Fruit fly (Drosophila melanogaster) whole organism, embryonic: ENCODE data around the gene net.

Experiments
- B-H1 ChIP-seq: fragments of 200-800 bp; sonication (Bioruptor generic); IDR thresholded peaks from 3 replicates; pipeline ENCODE4 v1.3.6; 2022; ENCODE audit warnings: missing biosample characterization, missing genetic modification characterization
- CG11456 ChIP-seq: fragments of 200-800 bp; sonication (Bioruptor generic); IDR thresholded peaks from 3 replicates; pipeline ENCODE4 v1.3.6; 2022; ENCODE audit warnings: missing biosample characterization, missing genetic modification characterization
- CG12104 ChIP-seq: fragments of 200-800 bp; sonication (Bioruptor generic); optimal IDR thresholded peaks from 3 replicates; lab custom pipeline; 2016; ENCODE audit warnings: missing biosample characterization, missing genetic modification characterization
- CG12155 ChIP-seq: fragments of 200-800 bp; sonication (Bioruptor generic); optimal IDR thresholded peaks from 3 replicates; lab custom pipeline; 2016; ENCODE audit warnings: missing biosample characterization, missing genetic modification characterization
- CG17186 ChIP-seq: fragments of 200-800 bp; sonication (Bioruptor generic); optimal IDR thresholded peaks from 3 replicates; lab custom pipeline; 2017; ENCODE audit warnings: missing biosample characterization, missing genetic modification reagents, missing genetic modification characterization
- CG2202 ChIP-seq: fragments of 200-800 bp; sonication (Bioruptor generic); optimal IDR thresholded peaks from 2 replicates; lab custom pipeline; 2018; ENCODE audit warnings: missing biosample characterization, mild to moderate bottlenecking, missing genetic modification characterization
- CG2875 ChIP-seq: fragments of 200-800 bp; sonication (Bioruptor generic); optimal IDR thresholded peaks from 2 replicates; lab custom pipeline; 2017; ENCODE audit warnings: missing biosample characterization, mild to moderate bottlenecking, missing genetic modification characterization, missing genetic modification reagents
- CG31224 ChIP-seq: fragments of 200-800 bp; sonication (Bioruptor generic); IDR thresholded peaks from 2 replicates; pipeline ENCODE4 v1.3.6; 2022; ENCODE audit warnings: missing biosample characterization, missing genetic modification characterization
- CG3163 ChIP-seq: fragments of 200-800 bp; sonication (Bioruptor generic); optimal IDR thresholded peaks from 3 replicates; lab custom pipeline; 2016; ENCODE audit warnings: missing biosample characterization, missing genetic modification characterization
- CG33557 ChIP-seq: fragments of 200-800 bp; sonication (Bioruptor generic); optimal IDR thresholded peaks from 2 replicates; lab custom pipeline; 2019; ENCODE audit warnings: missing biosample characterization, mild to moderate bottlenecking, missing genetic modification characterization, moderate library complexity
- CG3847 ChIP-seq: fragments of 200-800 bp; sonication (Bioruptor generic); IDR thresholded peaks from 2 replicates; pipeline ENCODE4 v1.3.6; 2022; ENCODE audit warnings: missing biosample characterization, missing genetic modification characterization
- CG3995 ChIP-seq: fragments of 200-800 bp; sonication (Bioruptor generic); optimal IDR thresholded peaks from 3 replicates; lab custom pipeline; 2016; ENCODE audit warnings: missing biosample characterization, missing genetic modification characterization
- CG7556 ChIP-seq: fragments of 200-800 bp; sonication (Bioruptor generic); optimal IDR thresholded peaks from 2 replicates; lab custom pipeline; 2017; ENCODE audit warnings: missing biosample characterization, mild to moderate bottlenecking, missing genetic modification characterization
- CG7745 ChIP-seq: fragments of 200-800 bp; sonication (Bioruptor generic); optimal IDR thresholded peaks from 2 replicates; lab custom pipeline; 2018; ENCODE audit warnings: missing biosample characterization, mild to moderate bottlenecking, missing genetic modification characterization, moderate library complexity
- CG9215 ChIP-seq: fragments of 200-800 bp; sonication (Bioruptor generic); IDR thresholded peaks from 2 replicates; pipeline ENCODE4 v1.3.6; 2022; ENCODE audit warnings: missing biosample characterization, missing genetic modification characterization
- CG9876 ChIP-seq: fragments of 200-800 bp; sonication (Bioruptor generic); optimal IDR thresholded peaks from 2 replicates; lab custom pipeline; 2016; ENCODE audit warnings: missing biosample characterization, missing genetic modification characterization
- Dll ChIP-seq: fragments of 200-800 bp; sonication (Bioruptor generic); IDR thresholded peaks from 4 replicates; pipeline ENCODE4 v1.3.6; 2022; ENCODE audit warnings: missing biosample characterization, missing genetic modification characterization; ENCODE audit not compliant: partially characterized antibody
- Gsc ChIP-seq: fragments of 200-800 bp; sonication (Bioruptor generic); IDR thresholded peaks from 2 replicates; pipeline ENCODE4 v1.3.6; 2022; ENCODE audit warnings: missing biosample characterization, missing genetic modification characterization
- HmgD ChIP-seq: fragments of 200-800 bp; sonication (Bioruptor generic); optimal IDR thresholded peaks from 3 replicates; lab custom pipeline; 2016; ENCODE audit warnings: missing biosample characterization, missing genetic modification characterization
- PHDP ChIP-seq: fragments of 200-800 bp; sonication (Bioruptor generic); optimal IDR thresholded peaks from 3 replicates; lab custom pipeline; 2018; ENCODE audit warnings: missing biosample characterization, mild to moderate bottlenecking, missing genetic modification characterization, moderate library complexity
- Ptx1 ChIP-seq: fragments of 200-800 bp; sonication (Bioruptor generic); IDR thresholded peaks from 2 replicates; pipeline ENCODE4 v1.3.6; 2022; ENCODE audit warnings: missing biosample characterization, missing genetic modification characterization
- Ravus ChIP-seq: fragments of 200-800 bp; sonication (Bioruptor generic); IDR thresholded peaks from 2 replicates; pipeline ENCODE4 v1.3.6; 2022; ENCODE audit warnings: missing biosample characterization, missing genetic modification characterization
- Six4 ChIP-seq: fragments of 200-800 bp; sonication (Bioruptor generic); optimal IDR thresholded peaks from 2 replicates; lab custom pipeline; 2016; ENCODE audit warnings: missing biosample characterization, missing genetic modification characterization
- Sry-β ChIP-seq: fragments of 200-800 bp; sonication (Bioruptor generic); optimal IDR thresholded peaks from 2 replicates; lab custom pipeline; 2018; ENCODE audit warnings: missing biosample characterization, mild to moderate bottlenecking, missing genetic modification characterization, moderate library complexity
- Ssrp ChIP-seq: fragments of 200-800 bp; sonication (Bioruptor generic); optimal IDR thresholded peaks from 2 replicates; lab custom pipeline; 2018; ENCODE audit warnings: missing biosample characterization, mild to moderate bottlenecking, missing genetic modification characterization, moderate library complexity
- Usf ChIP-seq: fragments of 200-800 bp; sonication (Bioruptor generic); optimal IDR thresholded peaks from 2 replicates; lab custom pipeline; 2017; ENCODE audit warnings: missing genotype, missing biosample characterization, missing genetic modification characterization
- ara ChIP-seq: fragments of 200-800 bp; sonication (Bioruptor generic); IDR thresholded peaks from 2 replicates; pipeline ENCODE4 v1.3.6; 2022; ENCODE audit warnings: missing biosample characterization, missing genetic modification characterization
- ato ChIP-seq: fragments of 200-800 bp; sonication (Bioruptor generic); IDR thresholded peaks from 2 replicates; pipeline ENCODE4 v1.3.6; 2022; ENCODE audit warnings: missing biosample characterization, missing genetic modification characterization; ENCODE audit not compliant: partially characterized antibody
- cato ChIP-seq: fragments of 200-800 bp; sonication (Bioruptor generic); optimal IDR thresholded peaks from 2 replicates; lab custom pipeline; 2016; ENCODE audit warnings: missing biosample characterization, missing genetic modification characterization, borderline replicate concordance
- cg ChIP-seq: fragments of 200-800 bp; sonication (Bioruptor generic); optimal IDR thresholded peaks from 3 replicates; lab custom pipeline; 2019; ENCODE audit warnings: missing biosample characterization, mild to moderate bottlenecking, missing genetic modification characterization, moderate library complexity
- dmrt99B ChIP-seq: fragments of 200-800 bp; sonication (Bioruptor generic); optimal IDR thresholded peaks from 2 replicates; lab custom pipeline; 2018; ENCODE audit warnings: missing biosample characterization, mild to moderate bottlenecking, missing genetic modification characterization, moderate library complexity
- ems ChIP-seq: fragments of 200-800 bp; sonication (Bioruptor generic); optimal IDR thresholded peaks from 3 replicates; lab custom pipeline; 2016; ENCODE audit warnings: missing biosample characterization, missing genetic modification characterization
- ftz-f1 ChIP-seq: fragments of 200-800 bp; sonication (Bioruptor generic); optimal IDR thresholded peaks from 2 replicates; lab custom pipeline; 2016; ENCODE audit warnings: missing biosample characterization, missing genetic modification characterization
- hbn ChIP-seq: fragments of 200-800 bp; sonication (Bioruptor generic); IDR thresholded peaks from 2 replicates; pipeline ENCODE4 v1.3.6; 2022; ENCODE audit warnings: missing biosample characterization, missing genetic modification characterization; ENCODE audit not compliant: partially characterized antibody
- her ChIP-seq: fragments of 200-800 bp; sonication (Bioruptor generic); optimal IDR thresholded peaks from 2 replicates; lab custom pipeline; 2016; ENCODE audit warnings: missing biosample characterization, missing genetic modification characterization
- jing ChIP-seq: fragments of 200-800 bp; sonication (Bioruptor generic); optimal IDR thresholded peaks from 2 replicates; lab custom pipeline; 2018; ENCODE audit warnings: missing biosample characterization, mild to moderate bottlenecking, missing genetic modification characterization
- nau ChIP-seq: fragments of 200-800 bp; sonication (Bioruptor generic); optimal IDR thresholded peaks from 3 replicates; lab custom pipeline; 2017; ENCODE audit warnings: missing biosample characterization, mild to moderate bottlenecking, missing genetic modification characterization, missing genetic modification reagents
- nmo ChIP-seq: fragments of 200-800 bp; sonication (Bioruptor generic); optimal IDR thresholded peaks from 2 replicates; lab custom pipeline; 2018; ENCODE audit warnings: missing biosample characterization, mild to moderate bottlenecking, missing genetic modification characterization, moderate library complexity
- onecut ChIP-seq: fragments of 200-800 bp; sonication (Bioruptor generic); IDR thresholded peaks from 2 replicates; pipeline ENCODE4 v1.3.6; 2022; ENCODE audit warnings: missing biosample characterization, missing genetic modification characterization
- otp ChIP-seq: fragments of 200-800 bp; sonication (Bioruptor generic); IDR thresholded peaks from 3 replicates; pipeline ENCODE4, ENCODE4 v1.3.6; 2022; ENCODE audit warnings: missing biosample characterization, missing genetic modification characterization
- prd ChIP-seq, 3 experiments: fragments of >200 bp in 2 of 3; fragments of 200-800 bp in 1 of 3; sonication (Bioruptor generic) in 1 of 3; optimal IDR thresholded peaks in 2 of 3; IDR thresholded peaks in 1 of 3; 2 replicates in 2 of 3; 3 replicates in 1 of 3; pipeline versions ENCODE4 v1.3.6 to Lab custom; 2017 to 2022; ENCODE audit warnings: missing biosample characterization in 1 of 3, missing genetic modification characterization in 1 of 3
- ranshi ChIP-seq: fragments of 200-800 bp; sonication (Bioruptor generic); IDR thresholded peaks from 2 replicates; pipeline ENCODE4 v1.3.6; 2022; ENCODE audit warnings: missing biosample characterization, missing genetic modification characterization
- schlank ChIP-seq: fragments of 200-800 bp; sonication (Bioruptor generic); optimal IDR thresholded peaks from 2 replicates; lab custom pipeline; 2018; ENCODE audit warnings: missing biosample characterization, mild to moderate bottlenecking, missing genetic modification characterization
- scrt ChIP-seq: fragments of 200-800 bp; sonication (Bioruptor generic); optimal IDR thresholded peaks from 2 replicates; lab custom pipeline; 2018; ENCODE audit warnings: missing biosample characterization, mild to moderate bottlenecking, missing genetic modification characterization, moderate library complexity
- sens ChIP-seq: fragments of 200-800 bp; sonication (Bioruptor generic); peaks from one replicate; lab custom pipeline; 2016; ENCODE audit warnings: missing biosample characterization, missing genetic modification characterization
- slou ChIP-seq: fragments of 200-800 bp; sonication (Bioruptor generic); optimal IDR thresholded peaks from 3 replicates; lab custom pipeline; 2016; ENCODE audit warnings: missing biosample characterization, missing genetic modification characterization
- slp2 ChIP-seq: fragments of 200-800 bp; sonication (Bioruptor generic); optimal IDR thresholded peaks from 2 replicates; lab custom pipeline; 2016; ENCODE audit warnings: missing biosample characterization, missing genetic modification characterization
- vfl ChIP-seq: fragments of 200-800 bp; sonication (Bioruptor generic); optimal IDR thresholded peaks from 2 replicates; lab custom pipeline; 2016; ENCODE audit warnings: missing biosample characterization, missing genetic modification characterization

net gene

DNA sequence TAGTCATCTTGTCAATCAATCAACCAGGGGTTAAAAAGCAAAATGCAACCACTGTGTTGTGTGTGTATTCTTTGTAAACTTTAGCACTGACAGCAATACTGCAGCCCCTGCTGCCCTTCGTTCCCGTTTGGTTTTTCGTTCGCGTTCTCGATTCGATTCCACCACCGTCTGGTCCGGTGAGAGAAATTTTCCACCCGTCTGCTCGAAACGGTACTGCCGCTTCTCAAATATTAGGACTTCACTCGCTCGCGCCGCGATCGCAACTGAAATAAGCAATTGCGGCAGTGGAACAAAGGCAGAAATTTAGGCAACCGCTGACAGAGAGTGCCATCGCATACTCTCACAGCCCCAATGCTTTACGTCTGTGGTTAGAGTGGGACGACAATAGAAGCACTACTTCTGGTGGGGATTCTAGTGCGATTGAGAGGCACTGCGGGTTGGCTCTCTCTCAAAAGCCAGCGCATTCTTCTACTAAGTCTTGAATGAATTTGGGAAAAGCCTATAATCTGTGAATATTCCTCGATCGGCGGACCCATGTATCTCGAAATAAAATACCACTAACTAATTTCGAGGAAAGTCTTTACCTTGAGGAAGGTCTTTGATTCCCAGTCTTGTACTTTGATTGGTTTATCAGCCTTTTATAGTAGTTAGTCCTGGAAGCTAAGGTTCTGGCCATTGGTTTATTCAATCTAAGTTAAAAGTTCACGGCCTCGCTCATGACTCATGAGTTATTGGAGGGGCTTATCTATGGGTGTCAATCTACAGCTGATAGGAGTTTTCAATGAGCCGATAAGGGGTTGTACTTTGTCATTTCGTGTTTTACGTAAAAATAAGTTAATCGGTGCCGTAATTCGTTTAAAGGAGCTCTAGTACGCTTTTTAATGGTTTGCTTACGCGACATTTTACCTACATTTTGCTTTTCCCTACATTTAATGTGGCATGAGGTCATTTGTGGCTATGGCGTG, 42.1 kb upstream of the net start (continued):
- TF ChIP-seq ato (GFP tag; lab: Robert Waterston, UW): peak; percentile 25; the same call in 1 of the 2 replicates
- TF ChIP-seq scrt (GFP tag; lab: Kevin White, UChicago): peak; percentile 59
- no peak for TF ChIP-seq slp2 (GFP tag; lab: Kevin White, UChicago)
- no peak for TF ChIP-seq Ssrp
- TF ChIP-seq her (GFP tag; lab: Kevin White, UChicago): peak; percentile 58
- no peak for TF ChIP-seq CG7745
- TF ChIP-seq CG3163 (GFP tag; lab: Kevin White, UChicago): no peak
- no peak for TF ChIP-seq CG12104 (GFP tag; lab: Kevin White, UChicago)
- no peak for TF ChIP-seq CG17186 (GFP tag; lab: Kevin White, UChicago)
- TF ChIP-seq ara (GFP tag; lab: Robert Waterston, UW): 0 out of 2 replicates have a peak, but pooled peaks have one; percentile 14
- peak; percentile 4 for TF ChIP-seq nmo (GFP tag; lab: Kevin White, UChicago)
- no peak for TF ChIP-seq Six4 (GFP tag; lab: Kevin White, UChicago)
- TF ChIP-seq CG2875 (GFP tag; lab: Kevin White, UChicago): peak; percentile 38
- peak; percentile 78 for TF ChIP-seq sens (GFP tag; lab: Kevin White, UChicago)
- TF ChIP-seq CG9215 (GFP tag; lab: Robert Waterston, UW): no peak
- TF ChIP-seq Ptx1 (GFP tag; lab: Robert Waterston, UW): no peak
- peak; percentile 21 for TF ChIP-seq cg (GFP tag; lab: Kevin White, UChicago)
- TF ChIP-seq cato (GFP tag; lab: Kevin White, UChicago): no peak
- peak; percentile 14 for TF ChIP-seq vfl (GFP tag; lab: Kevin White, UChicago)
- TF ChIP-seq Sry-β (GFP tag; lab: Kevin White, UChicago): no peak
- TF ChIP-seq CG31224 (GFP tag; lab: Robert Waterston, UW): no peak
- TF ChIP-seq otp (GFP tag; lab: Robert Waterston, UW): peak; percentile 43; the same call in 1 of the 3 replicates
- TF ChIP-seq CG3995 (GFP tag; lab: Kevin White, UChicago): no peak
- no peak for TF ChIP-seq ems (GFP tag; lab: Kevin White, UChicago)
- peak; percentile 25 for TF ChIP-seq onecut (GFP tag; lab: Robert Waterston, UW)
- no peak for TF ChIP-seq jing (GFP tag; lab: Kevin White, UChicago)
- TF ChIP-seq B-H1: no peak; the same call in 2 of the 3 replicates
- TF ChIP-seq Usf (GFP tag; lab: Kevin White, UChicago): no peak
- no peak; the same call in 3 of the 4 replicates for TF ChIP-seq Dll
- peak; percentile 17 for TF ChIP-seq nau (GFP tag; lab: Kevin White, UChicago)
- peak; percentile 1 for TF ChIP-seq CG7556 (GFP tag; lab: Kevin White, UChicago)
- no peak for TF ChIP-seq slou (GFP tag; lab: Kevin White, UChicago)
- peak; percentile 70 for TF ChIP-seq ftz-f1 (GFP tag; lab: Kevin White, UChicago)
- peak; percentile 28 for TF ChIP-seq dmrt99B (tag; lab: Kevin White, UChicago)
- peak; percentile 51; the same call in 1 of the 3 replicates for TF ChIP-seq CG11456 (GFP tag; lab: Robert Waterston, UW)
- peak; percentile 31 for TF ChIP-seq PHDP (tag; lab: Kevin White, UChicago)
- peak; percentile 42 for TF ChIP-seq CG2202 (tag; lab: Kevin White, UChicago)
- TF ChIP-seq HmgD (GFP tag; lab: Kevin White, UChicago): peak; percentile 20
- no peak for TF ChIP-seq Gsc (GFP tag; lab: Robert Waterston, UW)
- TF ChIP-seq CG3847 (GFP tag; lab: Robert Waterston, UW): no peak
- peak; percentile 18 for TF ChIP-seq CG33557 (GFP tag; lab: Kevin White, UChicago)
- no peak for TF ChIP-seq Ravus
- no peak for TF ChIP-seq prd (optimal IDR thresholded peaks at IDR 0.05; lab: Kevin White, UChicago)
- TF ChIP-seq prd (GFP tag; IDR thresholded peaks at IDR 0.05; lab: Robert Waterston, UW): no peak
- no peak for TF ChIP-seq schlank (tag; lab: Kevin White, UChicago)
- TF ChIP-seq ranshi (GFP tag; lab: Robert Waterston, UW): no peak
- peak; percentile 34 for TF ChIP-seq CG12155 (GFP tag; lab: Kevin White, UChicago)
- no peak for TF ChIP-seq CG9876 (GFP tag; lab: Kevin White, UChicago)
- TF ChIP-seq hbn: no peak
